Worm (Caenorhabditis elegans) whole organism, early embryonic: ENCODE results near the gene F54B3.2.

Experiments
- B0310.2 ChIP-seq: sonication (generic microtip); optimal IDR thresholded peaks from 2 replicates; lab custom pipeline; 2016; ENCODE audit warnings: mild to moderate bottlenecking, missing genetic modification characterization, missing compliant biosample characterization
- F13C5.2 ChIP-seq: sonication (generic microtip); optimal IDR thresholded peaks from 2 replicates; lab custom pipeline; 2017; ENCODE audit warnings: mild to moderate bottlenecking, missing genetic modification characterization, inconsistent platforms, missing compliant biosample characterization
- aly-1 ChIP-seq: sonication (generic microtip); optimal IDR thresholded peaks from 2 replicates; lab custom pipeline; 2016; ENCODE audit warnings: missing genetic modification characterization, missing compliant biosample characterization
- ama-1 ChIP-seq: fragments of 150-350 bp; optimal IDR thresholded peaks from 2 replicates; lab custom pipeline; 2014
- ceh-13 ChIP-seq: fragments of 200-800 bp; sonication (Bioruptor generic); optimal IDR thresholded peaks from 2 replicates; lab custom pipeline; 2018; ENCODE audit warnings: mild to moderate bottlenecking, missing genetic modification characterization, missing compliant biosample characterization
- ceh-36 ChIP-seq: sonication (generic microtip); optimal IDR thresholded peaks from 2 replicates; lab custom pipeline; 2016; ENCODE audit warnings: missing genetic modification characterization, inconsistent platforms, missing compliant biosample characterization
- ets-7 ChIP-seq: sonication (generic microtip); optimal IDR thresholded peaks from 2 replicates; lab custom pipeline; 2016; ENCODE audit warnings: missing genotype, missing genetic modification characterization, missing compliant biosample characterization
- flt-1 ChIP-seq: fragments of 200-800 bp; sonication (Bioruptor generic); IDR thresholded peaks from 2 replicates; pipeline ENCODE4 v1.3.6; 2022; ENCODE audit warnings: missing genetic modification characterization, missing compliant biosample characterization
- hmbx-1 ChIP-seq: sonication (generic microtip); optimal IDR thresholded peaks from 2 replicates; lab custom pipeline; 2016; ENCODE audit warnings: mild to moderate bottlenecking, missing genetic modification characterization, missing compliant biosample characterization
- hmg-4 ChIP-seq: fragments of 200-800 bp; sonication (Bioruptor generic); optimal IDR thresholded peaks from 2 replicates; lab custom pipeline; 2018; ENCODE audit warnings: mild to moderate bottlenecking, missing genetic modification characterization, missing compliant biosample characterization
- hnd-1 ChIP-seq: sonication (generic microtip); optimal IDR thresholded peaks from 2 replicates; lab custom pipeline; 2016; ENCODE audit warnings: missing genetic modification characterization, missing compliant biosample characterization
- pes-1 ChIP-seq: fragments of 200-800 bp; sonication (Bioruptor generic); IDR thresholded peaks from 2 replicates; pipeline ENCODE4 v1.3.6; 2022; ENCODE audit warnings: missing genetic modification reagents, missing genetic modification characterization, missing compliant biosample characterization
- scrt-1 ChIP-seq: fragments of 200-800 bp; sonication (Bioruptor generic); IDR thresholded peaks from 2 replicates; pipeline ENCODE4 v1.3.6; 2022; ENCODE audit warnings: missing genetic modification characterization, missing compliant biosample characterization
- sea-1 ChIP-seq: fragments of 200-800 bp; sonication (Bioruptor generic); conservative IDR thresholded peaks from 2 replicates; pipeline ENCODE4 v1.3.6; 2022; ENCODE audit warnings: missing genetic modification characterization, missing compliant biosample characterization
- tbx-11 ChIP-seq: fragments of 200-800 bp; sonication (Bioruptor generic); IDR thresholded peaks from 2 replicates; pipeline ENCODE4 v1.3.6; 2022; ENCODE audit warnings: missing genetic modification characterization, missing compliant biosample characterization
- tbx-37 ChIP-seq: fragments of 200-800 bp; sonication (Bioruptor generic); conservative IDR thresholded peaks from 2 replicates; pipeline ENCODE4 v1.3.6; 2022; ENCODE audit warnings: missing genetic modification reagents, missing genetic modification characterization, missing compliant biosample characterization
- tra-4 ChIP-seq: sonication (generic microtip); optimal IDR thresholded peaks from 2 replicates; lab custom pipeline; 2017; ENCODE audit warnings: missing genetic modification characterization, missing compliant biosample characterization

Gene F54B3.2

ce11 chrII:10288926-10289325 lies 19.0 kb upstream of the F54B3.2 start:
- TF ChIP-seq pes-1 (no peak), sea-1 (GFP tag; lab: Robert Waterston, UW) (no peak), ama-1 (lab: Kevin White, UChicago) (no peak), tra-4 (tag; lab: Kevin White, UChicago) (no peak), aly-1 (no peak), F13C5.2 (no peak)

DNA sequence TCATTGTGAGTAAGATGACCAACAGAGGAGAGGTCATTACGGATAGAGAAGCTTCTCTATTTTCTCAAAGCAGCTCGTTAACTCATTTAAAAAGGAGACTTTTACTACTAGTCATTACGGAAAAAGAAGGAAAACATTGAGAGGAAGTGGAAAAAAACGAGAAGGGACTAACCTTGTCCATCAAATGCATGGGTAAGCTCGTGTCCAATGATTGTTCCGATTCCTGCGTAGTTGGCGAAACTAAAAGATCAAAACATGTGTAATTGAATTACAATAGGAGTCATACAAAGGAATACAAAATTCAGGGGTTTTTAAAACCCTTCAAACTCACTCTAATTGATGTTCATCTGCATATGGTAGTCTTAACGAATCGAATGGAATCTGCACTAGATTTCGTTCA lies 15.0 kb upstream of the F54B3.2 start:
- TF ChIP-seq ets-7 (tag; lab: Kevin White, UChicago) (no peak), scrt-1 (no peak), hmbx-1 (tag; lab: Kevin White, UChicago) (no peak), F13C5.2 (no peak), aly-1 (no peak), hmg-4 (no peak), ceh-36 (tag; lab: Kevin White, UChicago) (no peak)

DNA sequence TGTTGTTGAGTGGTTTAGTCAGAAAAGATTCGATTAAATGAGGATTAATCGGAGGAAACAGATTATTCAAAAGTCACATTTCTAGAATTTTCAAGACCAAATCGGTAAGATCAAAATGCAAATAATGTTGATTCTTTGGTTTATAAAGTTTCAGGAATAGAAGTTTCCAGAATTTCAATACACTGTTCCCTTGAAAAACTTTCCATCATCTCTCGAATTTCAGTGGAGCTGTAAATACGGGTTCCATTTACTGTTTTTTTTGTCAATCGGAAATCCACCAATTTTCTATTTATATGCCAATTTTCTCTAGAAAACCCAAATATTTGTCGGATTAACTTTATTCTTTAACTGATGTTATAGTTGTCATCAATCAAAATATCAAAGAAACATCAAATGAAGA lies 13.2 kb upstream of the F54B3.2 start:
- TF ChIP-seq tbx-37 (no peak), hmg-4 (no peak), B0310.2 (tag; lab: Kevin White, UChicago) (no peak), hnd-1 (tag; lab: Kevin White, UChicago) (no peak), sea-1 (GFP tag; lab: Robert Waterston, UW) (no peak), ceh-13 (GFP tag; lab: Kevin White, UChicago) (no peak), hmbx-1 (tag; lab: Kevin White, UChicago) (no peak), ets-7 (tag; lab: Kevin White, UChicago) (no peak), tbx-11 (GFP tag; lab: Robert Waterston, UW) (no peak)

- TF ChIP-seq ceh-13 (GFP tag; lab: Kevin White, UChicago) = no peak
- TF ChIP-seq tra-4 (tag; lab: Kevin White, UChicago) = no peak
- TF ChIP-seq ceh-36 (tag; lab: Kevin White, UChicago) = no peak
- TF ChIP-seq aly-1 = no peak
- TF ChIP-seq hnd-1 (tag; lab: Kevin White, UChicago) = no peak
- TF ChIP-seq ama-1 (lab: Kevin White, UChicago) = no peak
- no peak for TF ChIP-seq ets-7 (tag; lab: Kevin White, UChicago)
- TF ChIP-seq sea-1 (GFP tag; lab: Robert Waterston, UW) = no peak
- no peak for TF ChIP-seq scrt-1
- no peak for TF ChIP-seq hmg-4
- no peak for TF ChIP-seq tbx-37
- TF ChIP-seq hmbx-1 (tag; lab: Kevin White, UChicago) = no peak
- no peak for TF ChIP-seq B0310.2 (tag; lab: Kevin White, UChicago)
- TF ChIP-seq F13C5.2 = no peak
Observed at ce11 chrII:10281674-10282073, 11.7 kb upstream of the F54B3.2 start.

DNA sequence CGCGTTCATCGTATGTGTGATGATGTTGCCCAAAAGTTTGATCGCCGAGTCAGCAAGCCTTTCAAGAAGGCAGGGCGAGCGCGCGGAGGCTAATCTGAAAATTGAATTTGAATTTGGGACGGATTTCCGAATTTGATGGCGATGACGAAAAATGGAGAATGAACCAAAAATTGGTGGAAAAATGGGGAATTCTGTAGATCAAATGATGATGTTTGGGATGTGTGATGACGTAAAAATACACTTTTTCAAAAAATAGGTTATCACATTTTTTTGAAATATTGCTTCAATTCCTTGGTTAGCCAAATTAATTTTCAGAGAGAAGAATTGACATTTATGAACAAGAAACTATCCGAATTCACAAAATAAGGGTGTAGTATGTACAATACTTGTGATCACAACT lies 9.6 kb upstream of the F54B3.2 start, which contains the start of gene ZK971.1:
TSS of gene ZK971.1 (minus strand) at position 101 of the 400 bp plus-strand sequence.
- no peak for TF ChIP-seq tbx-11 (GFP tag; lab: Robert Waterston, UW)
- no peak for TF ChIP-seq ets-7 (tag; lab: Kevin White, UChicago)

- TF ChIP-seq hmg-4 (no peak), sea-1 (GFP tag; lab: Robert Waterston, UW) (no peak), ceh-13 (GFP tag; lab: Kevin White, UChicago) (no peak), aly-1 (no peak), ceh-36 (tag; lab: Kevin White, UChicago) (no peak), pes-1 (no peak), scrt-1 (no peak), ets-7 (tag; lab: Kevin White, UChicago) (no peak)
Observed at ce11 chrII:10271093-10271492, 1.1 kb upstream of the F54B3.2 start, which contains the start of gene F54B3.4. TSS of gene F54B3.4 (minus strand) at chrII:10271193.

- TF ChIP-seq scrt-1 (no peak), tbx-37 (no peak), B0310.2 (tag; lab: Kevin White, UChicago) (no peak)
Observed at ce11 chrII:10261261-10261660, 8.7 kb downstream of the F54B3.2 start.

DNA sequence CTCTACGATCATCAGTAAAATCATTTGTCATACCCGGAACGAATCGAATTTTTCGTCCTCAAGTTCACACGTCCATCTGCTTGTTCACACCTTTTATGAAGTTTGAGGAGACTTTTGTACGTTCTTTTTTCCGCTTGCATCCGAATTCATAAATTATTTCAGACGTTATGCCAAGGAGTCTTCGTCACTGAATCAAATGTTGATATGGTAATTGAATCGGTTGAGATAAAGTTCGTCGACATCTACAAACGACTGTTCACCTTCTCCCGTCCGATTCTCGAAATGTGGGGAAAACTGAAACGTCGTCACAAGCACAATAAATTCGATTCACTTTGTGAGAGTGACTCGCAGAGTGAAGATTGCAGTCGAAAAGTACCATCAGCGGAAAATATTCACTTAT lies 17.9 kb downstream of the F54B3.2 start:
- TF ChIP-seq scrt-1 (no peak), tbx-37 (no peak)

DNA sequence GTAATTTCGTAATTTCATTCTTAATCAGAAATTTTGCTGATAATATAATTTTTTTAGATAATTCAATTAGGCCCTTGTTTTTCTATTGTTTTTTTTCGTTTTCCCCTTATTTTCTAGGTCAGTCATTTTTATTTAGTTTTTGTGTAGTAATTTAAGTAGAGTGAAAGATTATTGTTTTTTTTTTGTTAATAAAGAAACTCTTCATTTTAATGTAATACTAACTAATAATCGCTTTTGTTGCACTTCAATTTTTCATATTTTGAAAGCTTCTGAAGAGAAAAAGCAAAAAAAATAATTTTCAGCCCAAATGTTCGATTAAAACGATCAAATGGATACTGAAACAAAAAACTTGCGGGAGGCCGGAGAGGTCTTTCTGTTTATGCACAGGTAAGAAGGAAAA lies 19.0 kb downstream of the F54B3.2 start, which contains the start of gene F54B3.1:
TSS of gene F54B3.1 (plus strand) at position 301 of the 400 bp plus-strand sequence.
- TF ChIP-seq ama-1 (lab: Kevin White, UChicago) = no peak
- TF ChIP-seq B0310.2 (tag; lab: Kevin White, UChicago) = no peak

ce11 chrII:10248355-10249041 lies 21.5 kb downstream of the F54B3.2 start, which contains the start of gene atad-3:
TSS of gene atad-3 (plus strand) at chrII:10248991.
- peak; percentile 81 for TF ChIP-seq sea-1 (GFP tag; lab: Robert Waterston, UW)
- no peak for TF ChIP-seq tra-4 (tag; lab: Kevin White, UChicago)
- TF ChIP-seq hnd-1 (tag; lab: Kevin White, UChicago) = peak; percentile 41
- peak; percentile 94 for TF ChIP-seq pes-1
- peak; percentile 72 for TF ChIP-seq hmg-4
- TF ChIP-seq ceh-36 (tag; lab: Kevin White, UChicago) = peak; percentile 27
- TF ChIP-seq ama-1 (lab: Kevin White, UChicago) = no peak
- TF ChIP-seq tbx-11 (GFP tag; lab: Robert Waterston, UW) = peak; percentile 88
- no peak for TF ChIP-seq B0310.2 (tag; lab: Kevin White, UChicago)
- TF ChIP-seq flt-1 (GFP tag; lab: Robert Waterston, UW) = peak; percentile 88
- TF ChIP-seq ets-7 (tag; lab: Kevin White, UChicago) = peak; percentile 78
- TF ChIP-seq F13C5.2 = peak; percentile 53
- TF ChIP-seq scrt-1 = peak; percentile 87
- TF ChIP-seq aly-1 = no peak
- peak; percentile 97 for TF ChIP-seq tbx-37
- no peak for TF ChIP-seq hmbx-1 (tag; lab: Kevin White, UChicago)
- TF ChIP-seq ceh-13 (GFP tag; lab: Kevin White, UChicago) = peak; percentile 6
